Worm (Caenorhabditis elegans): ENCODE results near the gene F28G4.3.

F28G4.3 gene

ce11 chrV:16287619-16288018 lies at the start of gene F28G4.3:
Gene F28G4.3, minus strand, starts transcription at chrV:16287719.
- no peak for TF ChIP-seq jun-1 (tag; optimal IDR thresholded peaks at IDR 0.05)
- no peak for TF ChIP-seq lsy-12 (tag; optimal IDR thresholded peaks at IDR 0.05)
- TF ChIP-seq nhr-25 (tag; optimal IDR thresholded peaks at IDR 0.05): no peak
- TF ChIP-seq fos-1 (tag; optimal IDR thresholded peaks at IDR 0.05): no peak
- TF ChIP-seq ceh-9 (tag; optimal IDR thresholded peaks at IDR 0.05): no peak
- no peak for TF ChIP-seq nfya-1 (tag; optimal IDR thresholded peaks at IDR 0.05; ENCODE audit: insufficient read depth)
- no peak for TF ChIP-seq pha-4 (tag; optimal IDR thresholded peaks at IDR 0.05)
- TF ChIP-seq nhr-12 (tag; optimal IDR thresholded peaks at IDR 0.05): no peak
- no peak for TF ChIP-seq egl-5 (tag; optimal IDR thresholded peaks at IDR 0.05)
- TF ChIP-seq pqm-1 (tag; optimal IDR thresholded peaks at IDR 0.05): no peak
- TF ChIP-seq eor-1 (tag; optimal IDR thresholded peaks at IDR 0.05): no peak
- TF ChIP-seq elt-2 (tag; optimal IDR thresholded peaks at IDR 0.05): no peak

ce11 chrV:16336326-16336725 lies 48.8 kb upstream of the F28G4.3 start, which contains the start of gene srw-87:
Gene srw-87, plus strand, starts transcription at chrV:16336626.
- TF ChIP-seq nfya-1 (tag; optimal IDR thresholded peaks at IDR 0.05; ENCODE audit: insufficient read depth) (no peak), sea-2 (GFP tag; optimal IDR thresholded peaks at IDR 0.05) (no peak), zag-1 (tag; optimal IDR thresholded peaks at IDR 0.05) (no peak), elt-2 (tag; optimal IDR thresholded peaks at IDR 0.05) (no peak), fkh-2 (tag; optimal IDR thresholded peaks at IDR 0.05) (no peak), aly-2 (tag; optimal IDR thresholded peaks at IDR 0.05) (no peak), nhr-237 (tag; optimal IDR thresholded peaks at IDR 0.05) (no peak), mml-1 (tag; optimal IDR thresholded peaks at IDR 0.05) (no peak), pqm-1 (tag; optimal IDR thresholded peaks at IDR 0.05) (no peak), egl-27 (tag; optimal IDR thresholded peaks at IDR 0.05) (no peak), jun-1 (tag; optimal IDR thresholded peaks at IDR 0.05) (no peak), fos-1 (tag; optimal IDR thresholded peaks at IDR 0.05) (no peak)

- no peak for TF ChIP-seq ceh-28 (tag; optimal IDR thresholded peaks at IDR 0.05)
- TF ChIP-seq jun-1 (tag; optimal IDR thresholded peaks at IDR 0.05): no peak
- TF ChIP-seq ceh-9 (tag; optimal IDR thresholded peaks at IDR 0.05): no peak
- TF ChIP-seq nhr-67 (tag; optimal IDR thresholded peaks at IDR 0.05): no peak
- TF ChIP-seq nhr-11 (tag; optimal IDR thresholded peaks at IDR 0.05): no peak
These were observed 45.9 kb upstream of the F28G4.3 start, which contains the start of gene srh-167 for ce11 chrV:16333412-16333811. Gene srh-167, plus strand, starts transcription at chrV:16333712.

- TF ChIP-seq elt-1 (tag; optimal IDR thresholded peaks at IDR 0.05): no peak
- no peak for TF ChIP-seq nhr-76 (tag; optimal IDR thresholded peaks at IDR 0.05)
- no peak for TF ChIP-seq ceh-82 (tag; optimal IDR thresholded peaks at IDR 0.05)
- no peak for TF ChIP-seq nhr-25 (tag; optimal IDR thresholded peaks at IDR 0.05)
- no peak for TF ChIP-seq nhr-11 (tag; optimal IDR thresholded peaks at IDR 0.05)
- no peak for TF ChIP-seq ztf-4 (tag; optimal IDR thresholded peaks at IDR 0.05)
- TF ChIP-seq skn-1 (tag; optimal IDR thresholded peaks at IDR 0.05): no peak
These were observed 41.3 kb upstream of the F28G4.3 start, which contains the start of gene F57G8.7 for ce11 chrV:16328849-16329248. Gene F57G8.7, plus strand, starts transcription at chrV:16329149.

ce11 chrV:16322155-16322554 lies 34.6 kb upstream of the F28G4.3 start:
- TF ChIP-seq sea-2 (GFP tag; optimal IDR thresholded peaks at IDR 0.05) (no peak), daf-12 (tag; optimal IDR thresholded peaks at IDR 0.05) (no peak), ztf-4 (tag; optimal IDR thresholded peaks at IDR 0.05) (no peak), nhr-76 (tag; optimal IDR thresholded peaks at IDR 0.05) (no peak), elt-1 (tag; optimal IDR thresholded peaks at IDR 0.05) (no peak), nhr-12 (tag; optimal IDR thresholded peaks at IDR 0.05) (no peak), nfya-1 (tag; optimal IDR thresholded peaks at IDR 0.05; ENCODE audit: insufficient read depth) (no peak), jun-1 (tag; optimal IDR thresholded peaks at IDR 0.05) (no peak), elt-2 (tag; optimal IDR thresholded peaks at IDR 0.05) (no peak), ama-1 (optimal IDR thresholded peaks at IDR 0.05) (no peak), nhr-67 (tag; optimal IDR thresholded peaks at IDR 0.05) (no peak), nhr-11 (tag; optimal IDR thresholded peaks at IDR 0.05) (no peak), ceh-28 (tag; optimal IDR thresholded peaks at IDR 0.05) (no peak), fos-1 (tag; optimal IDR thresholded peaks at IDR 0.05) (no peak), skn-1 (tag; optimal IDR thresholded peaks at IDR 0.05) (no peak), aly-2 (tag; optimal IDR thresholded peaks at IDR 0.05) (no peak)

- TF ChIP-seq ceh-82 (tag; optimal IDR thresholded peaks at IDR 0.05): no peak
- no peak for TF ChIP-seq pha-4 (tag; optimal IDR thresholded peaks at IDR 0.05)
- TF ChIP-seq ceh-28 (tag; optimal IDR thresholded peaks at IDR 0.05): no peak
- TF ChIP-seq ama-1 (optimal IDR thresholded peaks at IDR 0.05): no peak
- TF ChIP-seq elt-2 (tag; optimal IDR thresholded peaks at IDR 0.05): no peak
- no peak for TF ChIP-seq nhr-77 (tag; optimal IDR thresholded peaks at IDR 0.05)
- no peak for TF ChIP-seq elt-3 (tag; optimal IDR thresholded peaks at IDR 0.05)
- no peak for TF ChIP-seq mdl-1 (tag; optimal IDR thresholded peaks at IDR 0.05)
- no peak for TF ChIP-seq fos-1 (tag; optimal IDR thresholded peaks at IDR 0.05)
These were observed 29.7 kb upstream of the F28G4.3 start, which contains the start of gene srh-180 for ce11 chrV:16317244-16317643. Gene srh-180, plus strand, starts transcription at chrV:16317544.

Data from whole organism, L3 larva.